Worm (Caenorhabditis elegans): ENCODE results near the gene gap-2.
A peak's percentile ranks its signal among the peaks of the same experiment; 100 is the strongest.

The gap-2 gene

DNA sequence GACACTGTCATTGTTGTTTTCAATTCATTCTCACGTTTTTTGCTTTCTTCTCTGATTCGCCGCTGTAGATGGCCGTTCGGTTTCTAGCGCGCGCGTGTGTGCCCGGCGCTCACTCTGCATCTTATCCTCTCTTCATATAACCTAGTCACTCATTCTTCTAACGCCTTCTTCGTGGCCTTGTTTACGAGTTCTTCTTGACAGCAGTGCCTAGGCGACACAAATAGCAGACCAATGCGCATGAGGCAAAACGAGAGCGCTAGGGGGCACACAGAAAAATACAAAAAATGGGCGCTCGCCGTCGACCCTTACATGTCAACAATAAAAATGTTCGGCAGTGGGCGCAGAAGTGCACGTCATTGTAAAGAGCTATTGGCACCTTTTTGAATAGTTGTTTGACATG lies 78.8 kb downstream of the gap-2 start:
- TF ChIP-seq nfya-2 (GFP tag; IDR thresholded peaks at IDR 0.05) (no peak), tbx-9 (tag; optimal IDR thresholded peaks at IDR 0.05; ENCODE audit: borderline replicate concordance) (no peak), unc-62 (GFP tag; optimal IDR thresholded peaks at IDR 0.05) (peak; percentile 33), F23B12.7 (tag; optimal IDR thresholded peaks at IDR 0.05; ENCODE audit: insufficient read depth) (no peak), mcd-1 (GFP tag; IDR thresholded peaks at IDR 0.05) (no peak), zfh-2 (GFP tag; conservative IDR thresholded peaks at IDR 0.05) (peak; percentile 88), cebp-2 (GFP tag; IDR thresholded peaks at IDR 0.05) (no peak), pha-4 (tag; optimal IDR thresholded peaks at IDR 0.05) (peak; percentile 19), F57C9.4 (tag; optimal IDR thresholded peaks at IDR 0.05) (no peak), Y53G8AR.9 (GFP tag; conservative IDR thresholded peaks at IDR 0.05) (no peak), madf-3 (GFP tag; IDR thresholded peaks at IDR 0.05) (no peak), let-526 (GFP tag; IDR thresholded peaks at IDR 0.05) (no peak), F52B5.7 (tag; optimal IDR thresholded peaks at IDR 0.05) (no peak), dpl-1 (GFP tag; optimal IDR thresholded peaks at IDR 0.05) (no peak), lin-35 (GFP tag; optimal IDR thresholded peaks at IDR 0.05) (no peak), dox-1 (GFP tag; IDR thresholded peaks at IDR 0.05) (peak; percentile 55), lin-40 (tag; optimal IDR thresholded peaks at IDR 0.05) (peak; percentile 54), bed-1 (GFP tag; IDR thresholded peaks at IDR 0.05) (no peak), B0261.1 (tag; optimal IDR thresholded peaks at IDR 0.05) (no peak), aptf-3 (GFP tag; IDR thresholded peaks at IDR 0.05) (no peak), zim-3 (tag; optimal IDR thresholded peaks at IDR 0.05) (no peak), D2030.7 (GFP tag; IDR thresholded peaks at IDR 0.05) (no peak), F39B2.1 (GFP tag; IDR thresholded peaks at IDR 0.05) (no peak), snpc-3.4 (tag; optimal IDR thresholded peaks at IDR 0.05) (no peak), dpff-1 (tag; optimal IDR thresholded peaks at IDR 0.05) (no peak), Y53F4B.3 (GFP tag; IDR thresholded peaks at IDR 0.05) (no peak), madf-10 (tag; optimal IDR thresholded peaks at IDR 0.05) (no peak), egrh-3 (GFP tag; IDR thresholded peaks at IDR 0.05) (no peak), let-607 (tag; optimal IDR thresholded peaks at IDR 0.05) (peak in 1 of 2 experiments; percentile 7), madf-6 (GFP tag; IDR thresholded peaks at IDR 0.05) (no peak), lag-1 (GFP tag; IDR thresholded peaks at IDR 0.05) (no peak), hmg-1.2 (GFP tag; IDR thresholded peaks at IDR 0.05) (peak; percentile 38; the same call in 1 of the 2 replicates), nfyb-1 (GFP tag; IDR thresholded peaks at IDR 0.05) (peak; percentile 46; the same call in 1 of the 2 replicates), akir-1 (GFP tag; optimal IDR thresholded peaks at IDR 0.05) (no peak), chd-7 (tag; optimal IDR thresholded peaks at IDR 0.05) (peak; percentile 27), ekl-4 (GFP tag; IDR thresholded peaks at IDR 0.05) (0 out of 2 replicates have a peak, but pooled peaks have one; percentile 33), Y67H2A.10 (GFP tag; conservative IDR thresholded peaks at IDR 0.05) (no peak), athp-1 (tag; optimal IDR thresholded peaks at IDR 0.05) (no peak), ztf-26 (tag; optimal IDR thresholded peaks at IDR 0.05) (peak; percentile 17), somi-1 (GFP tag; optimal IDR thresholded peaks at IDR 0.05) (peak; percentile 32), lin-54 (GFP tag; optimal IDR thresholded peaks at IDR 0.05) (peak; percentile 20), F55B11.4 (tag; optimal IDR thresholded peaks at IDR 0.05; ENCODE audit: borderline replicate concordance, insufficient read depth) (no peak), attf-6 (GFP tag; IDR thresholded peaks at IDR 0.05) (no peak), ceh-100 (GFP tag; IDR thresholded peaks at IDR 0.05) (no peak), him-1 (tag; optimal IDR thresholded peaks at IDR 0.05) (no peak), unc-130 (GFP tag; optimal IDR thresholded peaks at IDR 0.05) (no peak), attf-3 (GFP tag; conservative IDR thresholded peaks at IDR 0.05) (no peak), sea-2 (GFP tag; IDR thresholded peaks at IDR 0.05) (no peak), C17E4.6 (GFP tag; IDR thresholded peaks at IDR 0.05) (no peak)
